Worm (Caenorhabditis elegans): ENCODE data around the gene C25A6.1.
A peak's percentile ranks its signal among the peaks of the same experiment; 100 is the strongest.

Gene C25A6.1

ce11 chrV:5432499-5432898, 24.2 kb downstream of the C25A6.1 start, which contains the start of gene F08F3.8:
Gene F08F3.8 (minus strand): TSS chrV:5432599.
- no peak for TF ChIP-seq hpl-2 (GFP tag; optimal IDR thresholded peaks at IDR 0.05)
- TF ChIP-seq nhr-20 (tag; optimal IDR thresholded peaks at IDR 0.05), result no peak
- TF ChIP-seq rnt-1 (tag; optimal IDR thresholded peaks at IDR 0.05), result no peak
- no peak for TF ChIP-seq efl-3 (GFP tag; optimal IDR thresholded peaks at IDR 0.05)
- no peak for TF ChIP-seq aly-2 (tag; optimal IDR thresholded peaks at IDR 0.05)
- no peak for TF ChIP-seq unc-130 (tag; optimal IDR thresholded peaks at IDR 0.05)
- no peak for TF ChIP-seq nhr-71 (tag; optimal IDR thresholded peaks at IDR 0.05)
- TF ChIP-seq nhr-76 (tag; optimal IDR thresholded peaks at IDR 0.05), result no peak
- TF ChIP-seq unc-98 (GFP tag; IDR thresholded peaks at IDR 0.05), result no peak
- TF ChIP-seq zip-4 (GFP tag; optimal IDR thresholded peaks at IDR 0.05), result no peak
- no peak for TF ChIP-seq egl-13 (tag; optimal IDR thresholded peaks at IDR 0.05)
- no peak for TF ChIP-seq lsy-2 (tag; optimal IDR thresholded peaks at IDR 0.05)

DNA sequence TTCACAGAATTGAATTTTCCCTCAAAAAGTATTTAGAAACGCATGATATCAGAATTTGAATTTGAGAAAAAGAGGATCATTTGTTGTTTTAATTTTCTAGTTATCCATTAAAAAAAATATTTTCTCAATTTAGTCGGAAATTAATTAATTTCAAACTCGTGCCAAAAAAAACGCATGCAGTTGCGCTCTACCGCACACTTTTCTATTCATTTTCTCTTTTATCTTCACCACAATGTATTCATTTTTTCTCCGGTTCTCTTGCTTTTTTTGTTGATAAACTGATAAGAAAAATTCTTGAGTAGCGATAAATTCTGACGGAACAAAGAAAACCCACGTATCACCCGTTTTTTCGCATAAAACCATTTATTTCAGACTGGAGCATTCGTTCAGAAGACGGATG, 24.7 kb downstream of the C25A6.1 start, which contains the start of gene acl-6:
Gene acl-6 (plus strand): TSS at position 367 of the 400 bp plus-strand sequence.
- TF ChIP-seq hlh-17 (GFP tag; optimal IDR thresholded peaks at IDR 0.05; ENCODE audit: borderline replicate concordance) (no peak), tbx-2 (tag; optimal IDR thresholded peaks at IDR 0.05) (peak; percentile 11), nhr-237 (tag; optimal IDR thresholded peaks at IDR 0.05) (no peak), isw-1 (GFP tag; IDR thresholded peaks at IDR 0.05) (no peak), elt-3 (tag; optimal IDR thresholded peaks at IDR 0.05) (peak in 4 of 6 experiments; percentile 39 to 79 (median 68)), ama-1 (optimal IDR thresholded peaks at IDR 0.05) (no peak), ceh-82 (tag; optimal IDR thresholded peaks at IDR 0.05) (peak in 1 of 3 experiments; percentile 36), ceh-88 (GFP tag; IDR thresholded peaks at IDR 0.05) (no peak), xbp-1 (tag; optimal IDR thresholded peaks at IDR 0.05) (peak; percentile 16), mab-9 (GFP tag; IDR thresholded peaks at IDR 0.05) (no peak), swsn-7 (tag; optimal IDR thresholded peaks at IDR 0.05) (peak; percentile 11), mdl-1 (tag; optimal IDR thresholded peaks at IDR 0.05) (peak in 1 of 2 experiments; percentile 33), C16A3.4 (tag; optimal IDR thresholded peaks at IDR 0.05) (peak; percentile 72), snu-23 (GFP tag; optimal IDR thresholded peaks at IDR 0.05) (peak; percentile 68), snpc-4 (tag; optimal IDR thresholded peaks at IDR 0.05) (no peak), efl-3 (GFP tag; optimal IDR thresholded peaks at IDR 0.05) (no peak), efl-1 (optimal IDR thresholded peaks at IDR 0.05) (peak; percentile 48 to 90), efl-1 (GFP tag; optimal IDR thresholded peaks at IDR 0.05 in 1 of 2) (peak; percentile 89 to 99), sup-37 (GFP tag; optimal IDR thresholded peaks at IDR 0.05) (no peak), hpl-2 (GFP tag; optimal IDR thresholded peaks at IDR 0.05) (no peak), F16B12.6 (tag; optimal IDR thresholded peaks at IDR 0.05) (peak; percentile 10), nhr-90 (tag; optimal IDR thresholded peaks at IDR 0.05; ENCODE audit: poor library complexity) (peak; percentile 64), nhr-47 (tag; optimal IDR thresholded peaks at IDR 0.05) (peak; percentile 37), nhr-71 (tag; optimal IDR thresholded peaks at IDR 0.05) (peak; percentile 59), elt-2 (tag; optimal IDR thresholded peaks at IDR 0.05) (peak; percentile 97), nhr-20 (tag; optimal IDR thresholded peaks at IDR 0.05) (peak; percentile 80), lsy-2 (tag; optimal IDR thresholded peaks at IDR 0.05) (peak; percentile 44 to 76), nhr-28 (tag; optimal IDR thresholded peaks at IDR 0.05) (no peak), lin-13 (GFP tag; optimal IDR thresholded peaks at IDR 0.05) (peak; percentile 25), skn-1 (tag; optimal IDR thresholded peaks at IDR 0.05) (peak; percentile 3), fos-1 (tag; optimal IDR thresholded peaks at IDR 0.05) (peak; percentile 15), nhr-77 (tag; optimal IDR thresholded peaks at IDR 0.05) (no peak), blmp-1 (tag; optimal IDR thresholded peaks at IDR 0.05) (peak; percentile 89), mep-1 (tag; optimal IDR thresholded peaks at IDR 0.05) (peak; percentile 44), lin-14 (GFP tag; optimal IDR thresholded peaks at IDR 0.05) (peak; percentile 59), pqm-1 (tag; optimal IDR thresholded peaks at IDR 0.05) (peak; percentile 78), jun-1 (tag; optimal IDR thresholded peaks at IDR 0.05) (peak; percentile 53), dpl-1 (GFP tag; optimal IDR thresholded peaks at IDR 0.05) (peak; percentile 85 to 91 (median 91)), lin-35 (GFP tag; optimal IDR thresholded peaks at IDR 0.05) (peak; percentile 88 to 96), nhr-85 (tag) (peak; percentile 61)
